Fruit fly (Drosophila melanogaster): ENCODE results near the gene Blos3.

Blos3 gene

DNA sequence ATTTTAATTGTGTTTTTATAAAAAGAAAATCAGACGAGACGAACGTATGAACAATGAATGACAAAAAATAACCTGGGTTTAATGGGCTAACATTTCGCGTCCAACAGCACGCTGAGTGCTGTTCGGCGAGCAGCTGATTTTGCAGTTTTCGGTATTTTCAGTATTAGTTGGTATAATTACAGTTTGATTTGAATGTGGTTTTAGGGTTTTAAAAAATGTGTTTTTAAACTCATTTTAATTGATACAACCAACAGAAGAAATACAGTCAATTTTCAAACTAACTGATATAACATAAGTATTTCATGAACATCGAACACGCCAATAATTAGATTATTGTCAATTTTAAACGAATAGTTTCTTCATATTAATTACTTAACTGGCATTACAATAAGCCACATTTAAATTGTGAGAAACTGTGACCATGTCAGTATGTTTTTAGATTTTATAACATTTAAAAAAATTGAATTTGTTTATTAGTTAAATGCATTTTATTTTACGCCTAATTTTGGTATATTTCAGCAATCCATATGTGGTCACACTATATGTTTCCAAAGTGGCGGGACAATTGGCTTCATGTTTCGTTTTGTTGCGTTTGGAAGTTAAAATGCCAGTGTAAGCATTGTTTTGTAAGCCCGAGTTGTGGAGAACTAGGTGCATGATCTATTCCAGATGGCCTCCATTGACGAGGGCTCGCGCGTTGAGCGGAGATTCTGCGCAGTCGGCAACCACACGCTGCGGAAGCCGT, 49.2 kb upstream of the Blos3 start, which contains the start of the genes CG14073 and HipHop (continued):
- TF ChIP-seq CG9797 (GFP tag; optimal IDR thresholded peaks at IDR 0.05) (peak; percentile 70), CG11560 (tag; IDR thresholded peaks at IDR 0.05) (no peak), gfzf (GFP tag; optimal IDR thresholded peaks at IDR 0.05) (peak; percentile 74), CG1602 (GFP tag; optimal IDR thresholded peaks at IDR 0.05) (no peak), trem (tag; optimal IDR thresholded peaks at IDR 0.05) (peak; percentile 35), Nf-YC (tag; optimal IDR thresholded peaks at IDR 0.05) (peak; percentile 31), bigmax (GFP tag; optimal IDR thresholded peaks at IDR 0.05) (peak; percentile 17), CG12391 (tag; optimal IDR thresholded peaks at IDR 0.05) (peak; percentile 4), E2f2 (GFP tag; IDR thresholded peaks at IDR 0.05) (peak; percentile 81), CG8924 (tag; optimal IDR thresholded peaks at IDR 0.05) (peak; percentile 28), CG2678 (tag; optimal IDR thresholded peaks at IDR 0.05) (no peak), ase (GFP tag; IDR thresholded peaks at IDR 0.05) (no peak), CG7786 (GFP tag; optimal IDR thresholded peaks at IDR 0.05) (no peak), CG8388 (GFP tag; optimal IDR thresholded peaks at IDR 0.05) (no peak), pzg (GFP tag; optimal IDR thresholded peaks at IDR 0.05) (peak; percentile 43), sens (GFP tag) (peak; percentile 54), pho (GFP tag; optimal IDR thresholded peaks at IDR 0.05) (no peak), CG11085 (GFP tag; IDR thresholded peaks at IDR 0.05) (no peak), zfh2 (GFP tag; optimal IDR thresholded peaks at IDR 0.05) (no peak), nom (GFP tag; optimal IDR thresholded peaks at IDR 0.05) (no peak), Dek (tag; optimal IDR thresholded peaks at IDR 0.05) (no peak), Taf1 (GFP tag; IDR thresholded peaks at IDR 0.05) (no peak), sisA (GFP tag; IDR thresholded peaks at IDR 0.05) (no peak), ewg (GFP tag; optimal IDR thresholded peaks at IDR 0.05) (no peak), dati (GFP tag; IDR thresholded peaks at IDR 0.05) (no peak), Dll (GFP tag; IDR thresholded peaks at IDR 0.05; ENCODE audit: partially characterized antibody) (0 out of 4 replicates have a peak, but pooled peaks have one; percentile 17), Atf6 (GFP tag; IDR thresholded peaks at IDR 0.05) (no peak), lilli (GFP tag; optimal IDR thresholded peaks at IDR 0.05) (no peak), CG5245 (GFP tag; optimal IDR thresholded peaks at IDR 0.05) (no peak), Drgx (GFP tag; IDR thresholded peaks at IDR 0.05) (no peak), Lhr (GFP tag; optimal IDR thresholded peaks at IDR 0.05) (peak; percentile 4), tap (tag; optimal IDR thresholded peaks at IDR 0.05) (peak; percentile 11), CG30403 (GFP tag; optimal IDR thresholded peaks at IDR 0.05) (no peak), cato (GFP tag; optimal IDR thresholded peaks at IDR 0.05; ENCODE audit: borderline replicate concordance) (no peak), wor (GFP tag; IDR thresholded peaks at IDR 0.05) (no peak), MBD-R2 (GFP tag; IDR thresholded peaks at IDR 0.05) (peak; percentile 46; the same call in 1 of the 2 replicates), Dp (GFP tag; optimal IDR thresholded peaks at IDR 0.05) (peak; percentile 75), Oaz (GFP tag; IDR thresholded peaks at IDR 0.05) (no peak), eyg (GFP tag; optimal IDR thresholded peaks at IDR 0.05) (no peak), Sry-δ (GFP tag; optimal IDR thresholded peaks at IDR 0.05) (no peak), CG17186 (GFP tag; optimal IDR thresholded peaks at IDR 0.05) (peak; percentile 99)

DNA sequence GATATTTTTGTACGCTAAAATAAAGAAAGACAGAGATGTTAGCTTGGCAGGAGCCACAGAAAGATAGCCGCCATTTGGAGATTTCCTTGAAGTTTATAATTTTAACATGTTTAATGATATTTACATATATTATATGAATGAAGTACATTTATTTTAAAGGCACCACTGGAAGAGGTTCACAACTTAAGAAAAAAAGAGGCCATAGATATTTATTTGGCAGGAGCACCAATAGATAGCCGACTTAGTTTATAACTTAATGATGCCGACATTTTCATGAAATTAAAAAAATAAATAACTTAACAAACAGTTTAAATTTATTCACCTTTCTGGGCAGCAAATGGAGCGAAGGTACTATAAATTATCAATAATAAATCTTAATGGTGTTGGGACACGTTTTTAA, 48.0 kb upstream of the Blos3 start:
- no peak for TF ChIP-seq hbn (GFP tag; IDR thresholded peaks at IDR 0.05; ENCODE audit: partially characterized antibody)
- no peak for TF ChIP-seq CG15011 (GFP tag; optimal IDR thresholded peaks at IDR 0.05)
- no peak for TF ChIP-seq CG18011 (GFP tag; optimal IDR thresholded peaks at IDR 0.05)
- no peak for TF ChIP-seq CG8281 (tag; optimal IDR thresholded peaks at IDR 0.05)
- TF ChIP-seq CG6654 (GFP tag; optimal IDR thresholded peaks at IDR 0.05), result no peak
- TF ChIP-seq Dek (tag; optimal IDR thresholded peaks at IDR 0.05), result no peak
- no peak for TF ChIP-seq yki (optimal IDR thresholded peaks at IDR 0.05)
- TF ChIP-seq CG31441 (GFP tag; IDR thresholded peaks at IDR 0.05), result no peak
- no peak for TF ChIP-seq CG10462 (GFP tag; optimal IDR thresholded peaks at IDR 0.05)
- no peak for TF ChIP-seq vnd (GFP tag; IDR thresholded peaks at IDR 0.05; ENCODE audit: partially characterized antibody)
- no peak for TF ChIP-seq CG7271 (tag; optimal IDR thresholded peaks at IDR 0.05)
- TF ChIP-seq Dfd (GFP tag; optimal IDR thresholded peaks at IDR 0.05), result no peak
- no peak for TF ChIP-seq peb (GFP tag; IDR thresholded peaks at IDR 0.05)
